Worm (Caenorhabditis elegans): ENCODE data around the gene sid-5.

sid-5 gene

ce11 chrX:6902958-6903357, 1.6 kb upstream of the sid-5 start:
- TF ChIP-seq ceh-43 (GFP tag; optimal IDR thresholded peaks at IDR 0.05) (peak; percentile 57), mab-5 (tag; optimal IDR thresholded peaks at IDR 0.05) (no peak), unc-120 (tag; optimal IDR thresholded peaks at IDR 0.05; ENCODE audit: poor library complexity, severe bottlenecking) (peak; percentile 87), lin-13 (tag; optimal IDR thresholded peaks at IDR 0.05) (no peak), cnd-1 (tag; optimal IDR thresholded peaks at IDR 0.05) (peak; percentile 75), lin-32 (GFP tag; optimal IDR thresholded peaks at IDR 0.05) (peak; percentile 43), flh-1 (GFP tag; optimal IDR thresholded peaks at IDR 0.05) (peak; percentile 9), nhr-237 (tag; optimal IDR thresholded peaks at IDR 0.05) (no peak), blmp-1 (tag; optimal IDR thresholded peaks at IDR 0.05) (peak; percentile 2), lsy-2 (tag; optimal IDR thresholded peaks at IDR 0.05) (no peak), snpc-4 (tag; optimal IDR thresholded peaks at IDR 0.05) (no peak), unc-62 (GFP tag; optimal IDR thresholded peaks at IDR 0.05) (peak; percentile 20), M03D4.4 (tag; optimal IDR thresholded peaks at IDR 0.05) (peak; percentile 72), bed-3 (GFP tag; optimal IDR thresholded peaks at IDR 0.05) (peak; percentile 62), tbx-8 (GFP tag; optimal IDR thresholded peaks at IDR 0.05) (peak; percentile 48), elt-3 (tag; optimal IDR thresholded peaks at IDR 0.05) (no peak), nhr-2 (tag; optimal IDR thresholded peaks at IDR 0.05) (no peak), ztf-11 (tag; optimal IDR thresholded peaks at IDR 0.05) (no peak), pha-4 (tag; optimal IDR thresholded peaks at IDR 0.05) (no peak), mls-2 (tag; optimal IDR thresholded peaks at IDR 0.05) (no peak), ces-1 (GFP tag; optimal IDR thresholded peaks at IDR 0.05) (peak; percentile 7), ceh-83 (GFP tag; optimal IDR thresholded peaks at IDR 0.05) (peak; percentile 84), ham-2 (GFP tag; optimal IDR thresholded peaks at IDR 0.05) (peak; percentile 37), sem-2 (GFP tag; optimal IDR thresholded peaks at IDR 0.05) (peak; percentile 15), drap-1 (GFP tag; optimal IDR thresholded peaks at IDR 0.05) (peak; percentile 84), sptf-1 (tag; optimal IDR thresholded peaks at IDR 0.05) (peak; percentile 87), unc-39 (tag; optimal IDR thresholded peaks at IDR 0.05) (no peak)

DNA sequence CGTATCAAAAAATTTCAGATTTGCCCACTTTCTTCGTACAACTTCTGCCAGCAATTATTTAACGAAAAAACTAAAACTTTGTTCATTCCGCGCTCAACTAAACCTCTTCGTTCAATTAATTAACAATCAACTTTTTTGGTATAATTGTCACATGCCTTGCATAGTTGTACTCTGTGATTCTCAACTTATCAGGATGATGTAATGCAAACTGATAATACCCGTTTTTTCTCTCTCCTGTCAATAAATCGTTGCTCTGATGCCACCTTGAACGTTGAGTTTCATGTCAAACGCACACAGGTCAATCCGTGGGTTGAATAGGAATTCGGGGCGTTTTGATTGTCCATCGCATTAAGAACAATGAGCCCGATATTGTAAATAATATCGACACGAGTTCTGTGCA, 1.1 kb downstream of the sid-5 start:
- TF ChIP-seq nhr-76 (tag; optimal IDR thresholded peaks at IDR 0.05): no peak
- TF ChIP-seq ztf-11 (tag; optimal IDR thresholded peaks at IDR 0.05): no peak
- TF ChIP-seq sptf-1 (tag; optimal IDR thresholded peaks at IDR 0.05): no peak
- TF ChIP-seq lin-13 (tag; optimal IDR thresholded peaks at IDR 0.05): no peak
- no peak for TF ChIP-seq unc-62 (GFP tag; optimal IDR thresholded peaks at IDR 0.05)
- no peak for TF ChIP-seq nhr-2 (tag; optimal IDR thresholded peaks at IDR 0.05)

DNA sequence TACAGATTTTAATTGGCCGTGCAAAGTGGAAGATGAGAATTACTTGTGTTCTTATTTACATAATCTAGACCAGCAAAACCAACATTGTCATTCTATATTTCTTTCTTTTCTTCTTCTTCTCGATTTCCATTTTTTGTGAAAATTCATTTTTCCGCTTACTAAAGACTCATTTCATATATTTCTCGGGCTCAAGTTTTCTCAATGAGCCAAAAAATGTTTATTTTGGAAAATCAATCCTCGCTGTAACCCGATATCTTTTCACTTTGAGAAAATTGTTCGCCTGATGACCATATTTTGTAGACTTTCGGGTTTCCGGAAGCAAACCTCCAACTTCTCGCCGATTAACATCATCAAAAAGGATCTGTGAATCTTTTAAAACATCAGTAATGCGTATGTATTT, 9.5 kb downstream of the sid-5 start, which contains the start of gene nhx-4:
TSS of gene nhx-4 (plus strand) at position 301 of the 400 bp plus-strand sequence.
- TF ChIP-seq M03D4.4 (tag; optimal IDR thresholded peaks at IDR 0.05) (no peak), pha-4 (tag; optimal IDR thresholded peaks at IDR 0.05) (no peak), ces-1 (GFP tag; optimal IDR thresholded peaks at IDR 0.05) (no peak), unc-39 (tag; optimal IDR thresholded peaks at IDR 0.05) (no peak), mls-2 (tag; optimal IDR thresholded peaks at IDR 0.05) (no peak), sptf-1 (tag; optimal IDR thresholded peaks at IDR 0.05) (no peak), ham-2 (GFP tag; optimal IDR thresholded peaks at IDR 0.05) (no peak), elt-1 (tag; optimal IDR thresholded peaks at IDR 0.05; ENCODE audit: borderline replicate concordance, insufficient read depth) (no peak), snpc-4 (tag; optimal IDR thresholded peaks at IDR 0.05) (no peak), hlh-1 (tag; optimal IDR thresholded peaks at IDR 0.05) (no peak), ztf-11 (tag; optimal IDR thresholded peaks at IDR 0.05) (no peak), ceh-83 (GFP tag; optimal IDR thresholded peaks at IDR 0.05) (no peak), unc-120 (tag; optimal IDR thresholded peaks at IDR 0.05; ENCODE audit: poor library complexity, severe bottlenecking) (no peak), cnd-1 (tag; optimal IDR thresholded peaks at IDR 0.05) (no peak), bed-3 (GFP tag; optimal IDR thresholded peaks at IDR 0.05) (no peak), elt-3 (tag; optimal IDR thresholded peaks at IDR 0.05) (no peak), mep-1 (tag; optimal IDR thresholded peaks at IDR 0.05) (no peak), nhr-76 (tag; optimal IDR thresholded peaks at IDR 0.05) (no peak), nhr-12 (tag; optimal IDR thresholded peaks at IDR 0.05) (no peak)

ce11 chrX:6915279-6915678, 10.8 kb downstream of the sid-5 start:
- TF ChIP-seq ceh-39 (tag; optimal IDR thresholded peaks at IDR 0.05) (no peak), nhr-2 (tag; optimal IDR thresholded peaks at IDR 0.05) (peak; percentile 11), hlh-1 (tag; optimal IDR thresholded peaks at IDR 0.05) (peak; percentile 95)

All from whole organism, mixed stage, embryonic.